Worm (Caenorhabditis elegans) whole organism, midembryonic: ENCODE data around the gene C25E10.13.

ENCODE experiments used
- flt-1 ChIP-seq: fragments of 200-800 bp; sonication (Bioruptor generic); IDR thresholded peaks from 2 replicates; pipeline ENCODE4 v1.3.6; 2022; ENCODE audit warnings: missing genetic modification characterization, missing compliant biosample characterization
- klf-2 ChIP-seq: fragments of 200-800 bp; sonication (Bioruptor generic); conservative IDR thresholded peaks from 2 replicates; pipeline ENCODE4 v1.3.6; 2022; ENCODE audit warnings: missing genetic modification reagents, missing genetic modification characterization, missing compliant biosample characterization
- med-1 ChIP-seq: sonication (generic microtip); optimal IDR thresholded peaks from 2 replicates; lab custom pipeline; 2017; ENCODE audit warnings: missing genetic modification characterization, mild to moderate bottlenecking, missing compliant biosample characterization, antibody characterized with exemption, missing genetic modification reagents; ENCODE audit not compliant: insufficient read depth

- TF ChIP-seq med-1 = no peak
- no peak for TF ChIP-seq flt-1 (GFP tag; lab: Robert Waterston, UW)
- TF ChIP-seq klf-2 (GFP tag; lab: Robert Waterston, UW) = no peak
These were observed 3.9 kb upstream of the C25E10.13 start for ce11 chrV:9055644-9056043.
